Worm (Caenorhabditis elegans) whole organism, L4 larva: Measurements from ENCODE around the gene gcy-27.
A peak's percentile ranks its signal among the peaks of the same experiment; 100 is the strongest.

Experiments used
- ZK337.2 ChIP-seq: fragments of 200-800 bp; sonication (Bioruptor generic); IDR thresholded peaks from 2 replicates; pipeline ENCODE4 v1.3.6; 2022; ENCODE audit warnings: missing genetic modification reagents, missing genetic modification characterization, missing compliant biosample characterization
- aly-2 ChIP-seq: sonication (generic microtip); optimal IDR thresholded peaks from 2 replicates; lab custom pipeline; 2018; ENCODE audit warnings: missing biosample characterization, missing genetic modification characterization
- ces-1 ChIP-seq: fragments of 150-350 bp; sonication (generic microtip); optimal IDR thresholded peaks from 4 replicates; lab custom pipeline; 2014; ENCODE audit warnings: missing biosample characterization, missing genetic modification reagents, missing genetic modification characterization
- cey-2 ChIP-seq: sonication (generic microtip); optimal IDR thresholded peaks from 3 replicates; lab custom pipeline; 2017; ENCODE audit warnings: missing genetic modification characterization, mild to moderate bottlenecking, missing compliant biosample characterization, antibody characterized with exemption, borderline replicate concordance; ENCODE audit not compliant: insufficient read depth
- lin-1 ChIP-seq: fragments of 200-800 bp; sonication (Bioruptor generic); IDR thresholded peaks from 2 replicates; pipeline ENCODE4 v1.3.6; 2022; ENCODE audit warnings: missing genetic modification reagents, missing genetic modification characterization, missing compliant biosample characterization
- lsy-2 ChIP-seq, 2 experiments: fragments of 150-350 bp in 1 of 2; sonication (generic microtip) in 1 of 2; optimal IDR thresholded peaks; 2 replicates each; lab custom pipeline; 2014 to 2017; ENCODE audit warnings: missing biosample characterization in 2 of 2, missing genetic modification characterization in 2 of 2
- mep-1 ChIP-seq: fragments of 150-350 bp; sonication (generic microtip); optimal IDR thresholded peaks from 3 replicates; lab custom pipeline; 2014; ENCODE audit warnings: missing biosample characterization, missing genetic modification characterization
- nhr-11 ChIP-seq: fragments of 150-350 bp; optimal IDR thresholded peaks from 2 replicates; lab custom pipeline; 2014; ENCODE audit warnings: missing biosample characterization, missing genetic modification characterization
- nhr-41 ChIP-seq: fragments of 200-800 bp; sonication (Bioruptor generic); IDR thresholded peaks from 2 replicates; pipeline ENCODE4 v1.3.6; 2022; ENCODE audit warnings: missing genetic modification reagents, missing genetic modification characterization, missing compliant biosample characterization
- nhr-76 ChIP-seq: fragments of 150-350 bp; optimal IDR thresholded peaks from 2 replicates; lab custom pipeline; 2014; ENCODE audit warnings: missing biosample characterization, missing genetic modification characterization
- unc-39 ChIP-seq: sonication (generic microtip); optimal IDR thresholded peaks from 2 replicates; lab custom pipeline; 2017; ENCODE audit warnings: missing biosample characterization, missing genetic modification characterization
- unc-62 ChIP-seq, 3 experiments: fragments of 150-350 bp in 1 of 3; sonication (generic microtip); optimal IDR thresholded peaks in 2 of 3; peaks in 1 of 3; 1 replicate in 1 of 3; 2 replicates in 2 of 3; lab custom pipeline; 2014 to 2017; ENCODE audit warnings: missing biosample characterization in 3 of 3, missing genetic modification characterization in 3 of 3, missing genetic modification reagents in 3 of 3, missing genotype in 1 of 3
- ztf-11 ChIP-seq: fragments of 150-350 bp; optimal IDR thresholded peaks from 2 replicates; lab custom pipeline; 2014; ENCODE audit warnings: missing biosample characterization, missing genetic modification characterization

ce11 chrIV:17453996-17454395 is 17.5 kb upstream of the gcy-27 start:
- TF ChIP-seq cey-2 (tag; lab: Kevin White, UChicago) (no peak), lsy-2 (tag; optimal IDR thresholded peaks at IDR 0.05; lab: Kevin White, UChicago) (no peak), ztf-11 (tag; lab: Kevin White, UChicago) (no peak), nhr-41 (no peak), ZK337.2 (no peak), unc-62 (GFP tag; optimal IDR thresholded peaks at IDR 0.05 in 1 of 2; lab: Kevin White, UChicago) (peak in 1 of 2 experiments; percentile 94), unc-62 (tag; optimal IDR thresholded peaks at IDR 0.05; lab: Kevin White, UChicago) (no peak), nhr-76 (tag; lab: Kevin White, UChicago) (no peak), mep-1 (tag; lab: Kevin White, UChicago) (no peak), lin-1 (no peak), ces-1 (GFP tag; lab: Kevin White, UChicago) (no peak), nhr-11 (no peak), aly-2 (no peak), unc-39 (tag; lab: Kevin White, UChicago) (no peak)
